Worm (Caenorhabditis elegans) whole organism, L4 larva: ENCODE results near the gene M28.4.
"Not testable (repeated sequence)": the region's sequence is repeated elsewhere in the genome, so short reads cannot be mapped to it uniquely, and the experiment has no call there.

Experiments
- ceh-62 ChIP-seq: sonication (generic microtip); optimal IDR thresholded peaks from 2 replicates; lab custom pipeline; 2017; ENCODE audit warnings: missing biosample characterization, missing genetic modification characterization
- lin-39 ChIP-seq: fragments of 150-350 bp; optimal IDR thresholded peaks from 2 replicates; lab custom pipeline; 2014; ENCODE audit warnings: missing biosample characterization, missing genetic modification reagents, missing genetic modification characterization
- nhr-77 ChIP-seq: fragments of 150-350 bp; optimal IDR thresholded peaks from 2 replicates; lab custom pipeline; 2014; ENCODE audit warnings: missing biosample characterization, missing genetic modification characterization
- unc-62 ChIP-seq, 3 experiments: fragments of 150-350 bp in 1 of 3; sonication (generic microtip); optimal IDR thresholded peaks in 2 of 3; peaks in 1 of 3; 1 replicate in 1 of 3; 2 replicates in 2 of 3; lab custom pipeline; 2014 to 2017; ENCODE audit warnings: missing biosample characterization in 3 of 3, missing genetic modification characterization in 3 of 3, missing genetic modification reagents in 3 of 3, missing genotype in 1 of 3

DNA sequence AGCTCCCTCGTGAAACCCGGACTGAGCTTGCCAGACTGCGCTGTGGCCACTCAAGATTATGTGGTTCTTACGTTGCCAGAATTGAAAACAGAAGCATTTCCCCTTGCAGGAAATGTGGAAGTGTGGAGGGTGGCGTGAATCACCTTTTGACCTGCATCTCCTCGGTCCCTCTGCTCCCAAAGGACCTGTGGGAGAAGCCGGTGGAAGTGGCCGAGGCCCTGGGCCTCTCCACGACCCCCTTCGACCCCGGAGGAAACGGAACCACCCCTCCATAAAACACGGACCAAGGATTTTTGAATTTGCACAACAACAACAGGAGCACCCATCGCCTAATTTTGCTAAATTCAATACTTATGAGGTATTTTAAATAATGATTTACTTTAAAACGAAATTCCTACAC, 5.8 kb upstream of the M28.4 start:
- TF ChIP-seq lin-39 (tag; lab: Kevin White, UChicago); unc-62 (GFP tag; optimal IDR thresholded peaks at IDR 0.05 in 1 of 2; lab: Kevin White, UChicago); unc-62 (tag; optimal IDR thresholded peaks at IDR 0.05; lab: Kevin White, UChicago); ceh-62 (tag; lab: Kevin White, UChicago); nhr-77 (tag; lab: Kevin White, UChicago): not testable (repeated sequence)
